Fruit fly (Drosophila melanogaster): ENCODE measurements around the gene CG33286.

DNA sequence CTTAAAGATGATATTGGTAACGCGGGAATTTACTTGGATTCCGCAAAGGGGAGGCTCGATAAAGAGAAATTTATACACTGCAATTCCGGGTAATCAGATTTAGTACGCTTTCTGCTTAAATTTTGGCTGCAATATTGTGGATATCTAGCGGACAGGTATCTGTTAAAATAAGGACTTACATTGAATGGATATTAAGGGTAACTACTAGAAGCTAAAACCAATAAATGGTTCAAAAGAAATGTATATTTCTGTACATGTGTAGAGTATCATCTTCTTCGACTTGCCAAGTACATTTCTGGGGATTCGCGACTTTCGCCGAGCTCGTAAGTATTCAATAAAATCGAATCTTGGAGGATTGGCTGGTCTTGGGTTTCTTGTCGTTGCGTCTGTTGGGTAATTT is 45.1 kb downstream of the CG33286 start:
- TF ChIP-seq cnc (optimal IDR thresholded peaks at IDR 0.05) (no peak), kay (GFP tag; ENCODE audit: borderline replicate concordance) (no peak), CG7101 (tag; optimal IDR thresholded peaks at IDR 0.05) (no peak), tj (GFP tag; optimal IDR thresholded peaks at IDR 0.05) (no peak), bab1 (GFP tag; optimal IDR thresholded peaks at IDR 0.05) (no peak), toe (GFP tag; optimal IDR thresholded peaks at IDR 0.05) (no peak), CG12768 (GFP tag; optimal IDR thresholded peaks at IDR 0.05) (no peak), Clk (GFP tag; optimal IDR thresholded peaks at IDR 0.05) (no peak), CG7045 (GFP tag; optimal IDR thresholded peaks at IDR 0.05) (no peak), ovo (GFP tag; optimal IDR thresholded peaks at IDR 0.05) (no peak), CG33017 (tag; optimal IDR thresholded peaks at IDR 0.05) (no peak), CG14711 (tag; optimal IDR thresholded peaks at IDR 0.05) (no peak)

Data from whole organism, adult.